Worm (Caenorhabditis elegans): ENCODE data around the gene fut-3.

fut-3 gene

DNA sequence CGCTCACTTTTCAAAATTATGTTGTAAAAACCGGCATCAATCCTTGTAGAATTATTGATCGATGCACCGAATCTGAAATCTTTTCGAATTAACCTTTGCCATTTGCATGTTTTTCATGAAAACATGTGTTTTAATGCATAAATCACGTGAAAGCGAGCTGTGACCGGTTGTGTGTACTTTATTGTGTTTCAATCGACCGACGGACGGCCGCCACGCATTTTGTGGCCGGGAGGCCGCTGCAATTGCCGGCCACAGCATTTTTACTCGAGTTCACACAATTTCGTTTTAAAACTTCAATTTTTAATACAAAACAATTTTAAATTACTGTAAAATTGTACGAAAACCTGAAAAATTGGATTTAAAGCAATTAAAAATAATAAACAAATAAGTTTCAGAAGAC, 29.4 kb upstream of the fut-3 start, which contains the start of gene C25H3.11:
TSS of gene C25H3.11 (minus strand) at position 82 of the 400 bp plus-strand sequence.
- TF ChIP-seq ceh-2 (tag; optimal IDR thresholded peaks at IDR 0.05) (peak; percentile 35), ceh-34 (tag; optimal IDR thresholded peaks at IDR 0.05) (no peak), rnt-1 (tag; optimal IDR thresholded peaks at IDR 0.05) (no peak), ama-1 (optimal IDR thresholded peaks at IDR 0.05) (peak; percentile 5), ceh-9 (tag; optimal IDR thresholded peaks at IDR 0.05) (no peak), nhr-11 (tag; optimal IDR thresholded peaks at IDR 0.05) (no peak), pag-3 (tag; optimal IDR thresholded peaks at IDR 0.05; ENCODE audit: borderline replicate concordance) (no peak), hlh-15 (tag; optimal IDR thresholded peaks at IDR 0.05) (no peak), pat-9 (tag; optimal IDR thresholded peaks at IDR 0.05) (no peak), zip-5 (tag; optimal IDR thresholded peaks at IDR 0.05) (no peak), tbx-7 (tag; optimal IDR thresholded peaks at IDR 0.05) (no peak), hlh-30 (tag; optimal IDR thresholded peaks at IDR 0.05; ENCODE audit: insufficient read depth) (peak; percentile 55)

DNA sequence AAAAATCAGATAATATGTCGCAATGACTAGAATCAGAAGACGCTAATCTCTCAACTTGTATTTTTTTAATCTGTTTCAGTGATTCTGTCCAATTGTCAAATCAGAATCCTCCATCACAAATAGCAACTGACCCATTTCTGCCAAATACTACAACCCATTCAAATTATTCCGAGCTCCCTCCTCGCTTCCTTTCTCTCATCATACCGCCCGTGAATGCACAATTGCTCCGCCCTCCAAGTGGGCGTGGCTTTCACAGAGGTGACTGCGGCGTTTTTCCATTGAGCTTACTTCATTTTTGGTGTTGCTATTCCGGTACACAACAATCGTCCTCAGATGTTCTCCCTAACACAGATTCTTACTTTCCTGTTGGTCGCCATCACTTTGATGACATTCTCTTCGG, 21.1 kb upstream of the fut-3 start, which contains the start of gene flp-27:
TSS of gene flp-27 (plus strand) at position 301 of the 400 bp plus-strand sequence.
- TF ChIP-seq Y22D7AL.16 (tag; optimal IDR thresholded peaks at IDR 0.05) (no peak), T23F11.4 (GFP tag; optimal IDR thresholded peaks at IDR 0.05) (no peak), sdc-2 (tag; optimal IDR thresholded peaks at IDR 0.05) (no peak), tbx-7 (tag; optimal IDR thresholded peaks at IDR 0.05) (no peak)

DNA sequence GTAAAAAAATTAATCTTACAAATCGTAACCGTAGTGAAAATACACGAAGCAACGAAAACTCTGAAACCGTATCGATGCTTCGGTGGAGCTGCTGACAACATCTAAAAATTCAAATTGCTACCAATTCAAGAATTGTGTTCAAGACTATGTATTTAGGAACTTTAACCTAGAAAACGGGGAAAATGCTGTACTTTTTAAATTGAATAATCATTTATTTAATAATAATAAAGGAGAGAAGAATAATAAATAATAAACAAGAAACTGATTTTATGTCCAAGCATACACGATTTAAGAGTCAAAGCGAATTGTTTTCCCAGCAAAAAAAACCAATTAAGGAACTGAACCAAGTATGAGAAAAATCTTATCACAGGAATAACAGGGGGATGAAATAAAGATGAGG, 10.0 kb upstream of the fut-3 start, which contains the start of gene C25H3.17:
TSS of gene C25H3.17 (minus strand) at position 101 of the 400 bp plus-strand sequence.
- TF ChIP-seq ceh-19 (GFP tag; optimal IDR thresholded peaks at IDR 0.05), result no peak
- TF ChIP-seq pag-3 (tag; optimal IDR thresholded peaks at IDR 0.05; ENCODE audit: borderline replicate concordance), result no peak
- no peak for TF ChIP-seq sox-2 (GFP tag; IDR thresholded peaks at IDR 0.05)
- TF ChIP-seq ceh-22 (tag; optimal IDR thresholded peaks at IDR 0.05), result no peak

DNA sequence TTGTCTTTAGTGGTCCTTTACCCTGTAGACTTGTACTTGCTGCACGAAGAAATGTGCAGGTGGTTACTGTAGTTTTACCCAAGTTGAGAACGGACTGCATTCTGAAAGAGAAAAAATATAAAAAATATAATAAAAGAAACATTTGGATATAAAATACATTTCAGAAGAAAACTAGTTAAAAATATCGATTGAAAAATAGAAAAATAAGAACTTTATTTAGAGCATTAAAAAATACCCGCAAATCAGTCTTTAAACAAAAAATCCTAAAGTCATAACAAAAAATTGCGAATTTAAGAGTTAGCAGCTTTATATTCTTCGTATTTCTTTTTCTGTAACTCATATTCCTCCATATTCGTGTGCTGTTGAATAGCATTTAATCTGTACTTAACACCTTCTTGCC, 9.3 kb upstream of the fut-3 start, which contains the start of gene C25H3.7:
TSS of gene C25H3.7 (minus strand) at position 101 of the 400 bp plus-strand sequence.
- TF ChIP-seq hlh-6 (tag; optimal IDR thresholded peaks at IDR 0.05) (no peak), unc-86 (tag; optimal IDR thresholded peaks at IDR 0.05) (no peak), ama-1 (optimal IDR thresholded peaks at IDR 0.05) (no peak), ceh-2 (tag; optimal IDR thresholded peaks at IDR 0.05) (no peak), rnt-1 (tag; optimal IDR thresholded peaks at IDR 0.05) (no peak), nfya-1 (tag; optimal IDR thresholded peaks at IDR 0.05) (no peak), ceh-6 (GFP tag; optimal IDR thresholded peaks at IDR 0.05) (no peak), lin-11 (tag; optimal IDR thresholded peaks at IDR 0.05) (no peak), madf-2 (tag; optimal IDR thresholded peaks at IDR 0.05) (no peak), ceh-22 (tag; optimal IDR thresholded peaks at IDR 0.05) (no peak)

DNA sequence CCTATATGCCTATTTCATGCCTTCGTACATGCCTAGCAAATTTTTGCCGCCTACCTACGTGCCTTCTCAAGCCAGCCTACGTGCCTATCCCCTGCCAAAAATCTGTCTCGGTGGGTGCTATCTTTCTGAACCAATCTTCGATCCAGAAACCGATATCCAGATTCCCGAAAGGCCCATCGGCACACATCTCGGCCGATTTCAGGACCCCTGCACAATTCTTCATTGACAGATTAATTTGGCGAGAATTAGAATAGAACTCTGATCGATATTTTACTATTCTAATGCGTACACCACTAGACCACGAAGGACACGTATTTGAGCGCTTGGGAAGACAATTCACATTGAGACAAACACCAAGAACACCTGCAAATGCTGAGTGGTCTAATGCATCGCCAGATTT, 8.0 kb upstream of the fut-3 start:
- no peak for TF ChIP-seq gmeb-2 (tag; optimal IDR thresholded peaks at IDR 0.05)
- TF ChIP-seq ceh-24 (tag; optimal IDR thresholded peaks at IDR 0.05), result no peak
- no peak for TF ChIP-seq fax-1 (tag; optimal IDR thresholded peaks at IDR 0.05)
- TF ChIP-seq C38D4.7 (GFP tag; optimal IDR thresholded peaks at IDR 0.05), result no peak
- no peak for TF ChIP-seq hlh-8 (tag; optimal IDR thresholded peaks at IDR 0.05)
- no peak for TF ChIP-seq C08G9.2 (tag; optimal IDR thresholded peaks at IDR 0.05)
- TF ChIP-seq elt-2 (tag; optimal IDR thresholded peaks at IDR 0.05), result no peak
- TF ChIP-seq ceh-2 (tag; optimal IDR thresholded peaks at IDR 0.05), result no peak
- TF ChIP-seq pag-3 (tag; optimal IDR thresholded peaks at IDR 0.05; ENCODE audit: borderline replicate concordance), result no peak
- TF ChIP-seq mec-3 (tag; optimal IDR thresholded peaks at IDR 0.05; ENCODE audit: borderline replicate concordance), result no peak
- no peak for TF ChIP-seq pat-9 (tag; optimal IDR thresholded peaks at IDR 0.05)
- TF ChIP-seq che-1 (tag; optimal IDR thresholded peaks at IDR 0.05), result no peak
- no peak for TF ChIP-seq hlh-15 (tag; optimal IDR thresholded peaks at IDR 0.05)
- TF ChIP-seq K09A11.1 (tag; optimal IDR thresholded peaks at IDR 0.05; ENCODE audit: insufficient read depth), result no peak

Measured in whole organism, late embryonic.